Fruit fly (Drosophila melanogaster): Measurements from ENCODE around the gene Lip1.
A peak's percentile ranks its signal among the peaks of the same experiment; 100 is the strongest.

Lip1 gene

dm6 chr2L:10665603-10666002, 35.7 kb downstream of the Lip1 start:
- TF ChIP-seq D1 (tag; optimal IDR thresholded peaks at IDR 0.05) (no peak), rn (GFP tag; IDR thresholded peaks at IDR 0.05) (peak; percentile 64), Ets98B (GFP tag; IDR thresholded peaks at IDR 0.05) (peak; percentile 90), CG15710 (tag; optimal IDR thresholded peaks at IDR 0.05) (peak; percentile 68), gl (tag; optimal IDR thresholded peaks at IDR 0.05) (peak; percentile 25), CG13204 (GFP tag; optimal IDR thresholded peaks at IDR 0.05) (no peak), CG10348 (GFP tag; IDR thresholded peaks at IDR 0.05) (no peak), fd96Ca (GFP tag; IDR thresholded peaks at IDR 0.05) (peak; percentile 82; the same call in 2 of the 3 replicates), CG9948 (tag; optimal IDR thresholded peaks at IDR 0.05) (peak; percentile 68), CG8301 (tag; optimal IDR thresholded peaks at IDR 0.05) (peak; percentile 75), Pif1A (GFP tag; optimal IDR thresholded peaks at IDR 0.05) (peak; percentile 80), CG17806 (tag; optimal IDR thresholded peaks at IDR 0.05) (peak; percentile 73), Snoo (tag; optimal IDR thresholded peaks at IDR 0.05) (peak; percentile 37), CG12605 (GFP tag; IDR thresholded peaks at IDR 0.05) (peak; percentile 82), Pif1B (GFP tag; optimal IDR thresholded peaks at IDR 0.05) (peak; percentile 75), CG34367 (tag; optimal IDR thresholded peaks at IDR 0.05) (peak; percentile 62), CG32121 (GFP tag; IDR thresholded peaks at IDR 0.05) (peak; percentile 86), EcR (GFP tag; optimal IDR thresholded peaks at IDR 0.05) (no peak), CG14655 (GFP tag; optimal IDR thresholded peaks at IDR 0.05) (peak; percentile 75), CG4496 (GFP tag; IDR thresholded peaks at IDR 0.05) (peak; percentile 86; the same call in 2 of the 3 replicates), CG8159 (tag; optimal IDR thresholded peaks at IDR 0.05) (peak; percentile 69)

DNA sequence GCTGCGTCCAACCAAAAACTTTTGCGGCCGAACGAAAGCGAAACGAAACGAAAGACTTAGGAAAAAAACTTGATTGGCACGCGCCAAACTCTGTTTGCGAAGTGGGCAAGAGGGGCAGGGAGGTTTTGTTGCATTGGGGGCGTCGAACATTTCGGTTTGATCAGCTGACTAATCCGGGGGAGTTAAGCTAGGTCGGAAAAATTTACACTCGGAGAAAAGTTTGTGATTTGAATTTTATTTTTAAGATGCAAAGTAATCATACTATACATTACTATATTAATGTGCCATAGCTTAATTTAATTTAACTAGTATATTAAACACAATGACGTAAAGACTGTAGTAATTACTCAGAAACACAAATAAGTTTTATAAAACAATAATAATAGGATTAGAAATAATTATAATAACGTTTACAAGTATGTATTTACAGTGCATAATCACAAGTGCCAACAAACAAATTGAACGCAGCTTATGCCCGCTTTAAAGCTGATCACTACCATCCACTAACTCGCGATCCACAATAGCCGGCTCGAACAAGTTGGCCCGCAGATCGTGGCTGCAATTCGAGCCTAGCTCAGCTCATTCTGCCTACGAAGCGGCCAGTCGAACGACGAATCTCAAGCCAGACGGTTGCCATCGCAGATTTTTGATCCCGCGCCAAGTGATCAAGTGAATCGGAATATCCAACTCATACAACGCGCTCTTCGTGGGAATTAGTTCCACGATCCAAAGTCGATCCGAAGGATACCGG, 39.7 kb downstream of the Lip1 start, which contains the start of gene CG31871:
Gene CG31871 (plus strand): TSS at position 592 of the 751 bp plus-strand sequence.
- no peak for TF ChIP-seq gl (tag; optimal IDR thresholded peaks at IDR 0.05)
- TF ChIP-seq Pif1A (GFP tag; optimal IDR thresholded peaks at IDR 0.05), result no peak
- peak; percentile 77 for TF ChIP-seq CG17806 (tag; optimal IDR thresholded peaks at IDR 0.05)
- peak; percentile 33 for TF ChIP-seq Pif1B (GFP tag; optimal IDR thresholded peaks at IDR 0.05)
- TF ChIP-seq CG14655 (GFP tag; optimal IDR thresholded peaks at IDR 0.05), result peak; percentile 90
- TF ChIP-seq CG10348 (GFP tag; IDR thresholded peaks at IDR 0.05), result peak; percentile 52; the same call in 1 of the 2 replicates
- TF ChIP-seq CG8159 (tag; optimal IDR thresholded peaks at IDR 0.05), result peak; percentile 76
- TF ChIP-seq CG13204 (GFP tag; optimal IDR thresholded peaks at IDR 0.05), result no peak
- TF ChIP-seq EcR (GFP tag; optimal IDR thresholded peaks at IDR 0.05), result no peak
- peak; percentile 83 for TF ChIP-seq CG12605 (GFP tag; IDR thresholded peaks at IDR 0.05)
- peak; percentile 70 for TF ChIP-seq rn (GFP tag; IDR thresholded peaks at IDR 0.05)
- TF ChIP-seq CG9948 (tag; optimal IDR thresholded peaks at IDR 0.05), result peak; percentile 85
- peak; percentile 82 for TF ChIP-seq CG4496 (GFP tag; IDR thresholded peaks at IDR 0.05)
- no peak for TF ChIP-seq fd96Ca (GFP tag; IDR thresholded peaks at IDR 0.05)
- TF ChIP-seq D1 (tag; optimal IDR thresholded peaks at IDR 0.05), result peak; percentile 73
- peak; percentile 75 for TF ChIP-seq Ets98B (GFP tag; IDR thresholded peaks at IDR 0.05)
- TF ChIP-seq CG34367 (tag; optimal IDR thresholded peaks at IDR 0.05), result peak; percentile 65
- TF ChIP-seq CG15710 (tag; optimal IDR thresholded peaks at IDR 0.05), result peak; percentile 55
- TF ChIP-seq CG8301 (tag; optimal IDR thresholded peaks at IDR 0.05), result peak; percentile 90
- TF ChIP-seq CG32121 (GFP tag; IDR thresholded peaks at IDR 0.05), result peak; percentile 89
- TF ChIP-seq Snoo (tag; optimal IDR thresholded peaks at IDR 0.05), result no peak

DNA sequence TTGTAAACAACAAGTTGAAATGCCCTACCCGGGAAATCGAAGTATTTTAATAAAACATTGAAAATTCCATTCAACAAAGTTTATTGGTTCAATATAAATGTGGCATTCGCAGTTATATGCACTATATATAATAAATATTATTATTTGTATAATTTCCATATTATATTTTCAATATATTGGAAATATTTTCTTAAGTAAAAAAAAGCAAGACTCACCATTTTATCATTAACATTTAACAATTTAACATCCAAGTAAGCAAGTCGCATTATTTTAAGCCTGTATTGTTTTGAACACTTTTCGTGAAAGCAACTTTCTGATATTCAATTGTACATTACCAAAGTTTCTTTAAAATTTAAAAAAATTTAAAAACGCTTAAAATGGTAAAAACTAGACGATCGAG, 43.4 kb downstream of the Lip1 start, which contains the start of gene CG45690:
Gene CG45690 (plus strand): TSS at position 301 of the 400 bp plus-strand sequence.
- TF ChIP-seq CG10348 (GFP tag; IDR thresholded peaks at IDR 0.05), result no peak
- no peak for TF ChIP-seq CG14655 (GFP tag; optimal IDR thresholded peaks at IDR 0.05)
- no peak for TF ChIP-seq D1 (tag; optimal IDR thresholded peaks at IDR 0.05)
- no peak for TF ChIP-seq Pif1B (GFP tag; optimal IDR thresholded peaks at IDR 0.05)
- no peak for TF ChIP-seq CG9948 (tag; optimal IDR thresholded peaks at IDR 0.05)
- TF ChIP-seq CG8159 (tag; optimal IDR thresholded peaks at IDR 0.05), result no peak
- TF ChIP-seq Snoo (tag; optimal IDR thresholded peaks at IDR 0.05), result no peak

DNA sequence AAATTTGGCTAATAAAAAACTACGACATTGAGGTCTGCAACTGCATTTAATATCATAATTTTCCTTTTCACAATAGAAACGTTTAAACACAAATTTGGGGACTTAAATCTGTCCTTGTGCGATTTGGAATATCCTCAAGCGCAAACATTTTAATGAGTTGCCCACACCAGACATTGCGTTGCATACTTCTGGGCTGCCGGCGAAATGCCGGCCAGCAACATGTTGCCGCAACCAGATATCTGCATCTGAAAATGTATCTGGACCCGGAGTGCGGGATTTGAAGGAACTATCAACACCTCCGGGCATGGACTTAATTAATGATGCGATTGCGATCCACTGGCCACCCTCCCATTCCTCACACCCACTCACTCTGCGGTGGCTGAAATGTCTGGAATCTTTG, 46.8 kb downstream of the Lip1 start:
- no peak for TF ChIP-seq CG8301 (tag; optimal IDR thresholded peaks at IDR 0.05)
- no peak for TF ChIP-seq CG9948 (tag; optimal IDR thresholded peaks at IDR 0.05)
- TF ChIP-seq CG4496 (GFP tag; IDR thresholded peaks at IDR 0.05), result no peak
- TF ChIP-seq EcR (GFP tag; optimal IDR thresholded peaks at IDR 0.05), result no peak
- TF ChIP-seq CG12605 (GFP tag; IDR thresholded peaks at IDR 0.05), result no peak
- TF ChIP-seq CG10348 (GFP tag; IDR thresholded peaks at IDR 0.05), result no peak
- TF ChIP-seq gl (tag; optimal IDR thresholded peaks at IDR 0.05), result no peak

dm6 chr2L:10651313-10651712, 50.0 kb downstream of the Lip1 start, which contains the start of gene dbf:
Gene dbf, plus strand, starts transcription at chr2L:10651613.
- no peak for TF ChIP-seq CG34367 (tag; optimal IDR thresholded peaks at IDR 0.05)
- no peak for TF ChIP-seq CG10348 (GFP tag; IDR thresholded peaks at IDR 0.05)
